Fruit fly (Drosophila melanogaster) Kc167 (cell line): ENCODE data around the gene alpha-Man-Ib.

Experiments used
- Myc ChIP-seq: fragments of >200 bp; optimal IDR thresholded peaks from 2 replicates; lab custom pipeline; 2017; ENCODE audit warnings: missing external identifiers
- Sin3A ChIP-seq: fragments of >200 bp; optimal IDR thresholded peaks from 2 replicates; lab custom pipeline; 2018; ENCODE audit warnings: missing external identifiers
- h ChIP-seq: fragments of >200 bp; optimal IDR thresholded peaks from 3 replicates; lab custom pipeline; 2018; ENCODE audit warnings: missing external identifiers
- insv ChIP-seq: fragments of >200 bp; optimal IDR thresholded peaks from 3 replicates; lab custom pipeline; 2018; ENCODE audit warnings: missing external identifiers
- psq ChIP-seq: fragments of >200 bp; optimal IDR thresholded peaks from 2 replicates; lab custom pipeline; 2017; ENCODE audit warnings: missing external identifiers
- ttk ChIP-seq: sonication (Bioruptor generic); optimal IDR thresholded peaks from 2 replicates; lab custom pipeline; 2017; ENCODE audit warnings: missing external identifiers

The alpha-Man-Ib gene

dm6 chr3R:29112398-29113150, at the start of gene alpha-Man-Ib, which contains the start of gene Pdhb:
Gene alpha-Man-Ib (minus strand): TSS chr3R:29112822.
Gene Pdhb (plus strand): TSS chr3R:29113071.
- TF ChIP-seq Myc (lab: Kevin White, UChicago) (no peak), h (lab: Kevin White, UChicago) (no peak)

- no peak for TF ChIP-seq h (lab: Kevin White, UChicago)
- TF ChIP-seq Sin3A (lab: Kevin White, UChicago): no peak
- no peak for TF ChIP-seq insv (lab: Kevin White, UChicago)
- TF ChIP-seq ttk (lab: Kevin White, UChicago): no peak
- TF ChIP-seq psq (lab: Kevin White, UChicago): no peak
- no peak for TF ChIP-seq Myc (lab: Kevin White, UChicago)
These were observed 47.0 kb upstream of the alpha-Man-Ib start for dm6 chr3R:29159620-29160019.

dm6 chr3R:29158721-29159120, 46.1 kb upstream of the alpha-Man-Ib start:
- TF ChIP-seq Sin3A (lab: Kevin White, UChicago) (no peak), insv (lab: Kevin White, UChicago) (no peak), psq (lab: Kevin White, UChicago) (no peak), ttk (lab: Kevin White, UChicago) (no peak), Myc (lab: Kevin White, UChicago) (no peak), h (lab: Kevin White, UChicago) (no peak)

dm6 chr3R:29157418-29158398, 45.1 kb upstream of the alpha-Man-Ib start, which contains the start of gene rdog:
Gene rdog (plus strand): TSS chr3R:29158122.
- TF ChIP-seq Myc (lab: Kevin White, UChicago) (no peak), psq (lab: Kevin White, UChicago) (no peak), Sin3A (lab: Kevin White, UChicago) (no peak), h (lab: Kevin White, UChicago) (no peak), ttk (lab: Kevin White, UChicago) (no peak), insv (lab: Kevin White, UChicago) (no peak)

- TF ChIP-seq Myc (lab: Kevin White, UChicago) (no peak), Sin3A (lab: Kevin White, UChicago) (no peak), psq (lab: Kevin White, UChicago) (no peak), ttk (lab: Kevin White, UChicago) (no peak), h (lab: Kevin White, UChicago) (no peak), insv (lab: Kevin White, UChicago) (no peak)
These were observed 40.6 kb upstream of the alpha-Man-Ib start, which contains the start of the genes Slbp and Rpn2 for dm6 chr3R:29153197-29153644. Gene Slbp (minus strand): TSS chr3R:29153266. Gene Rpn2 (plus strand): TSS chr3R:29153524.

- TF ChIP-seq h (lab: Kevin White, UChicago): no peak
- no peak for TF ChIP-seq ttk (lab: Kevin White, UChicago)
- no peak for TF ChIP-seq Myc (lab: Kevin White, UChicago)
- TF ChIP-seq insv (lab: Kevin White, UChicago): no peak
- no peak for TF ChIP-seq Sin3A (lab: Kevin White, UChicago)
- TF ChIP-seq psq (lab: Kevin White, UChicago): no peak
These were observed 39.0 kb upstream of the alpha-Man-Ib start, which contains the start of gene eIF2D for dm6 chr3R:29151621-29152092. Gene eIF2D (minus strand): TSS chr3R:29151794.

dm6 chr3R:29148072-29148471, 35.5 kb upstream of the alpha-Man-Ib start, which contains the start of the genes CG11882 and Pglym78:
Gene CG11882 (minus strand): TSS chr3R:29148172.
Gene Pglym78 (plus strand): TSS chr3R:29148248.
- TF ChIP-seq insv (lab: Kevin White, UChicago) (peak; percentile 96), Myc (lab: Kevin White, UChicago) (no peak)

dm6 chr3R:29146710-29147109, 34.1 kb upstream of the alpha-Man-Ib start, which contains the start of gene CG14511:
Gene CG14511 (minus strand): TSS chr3R:29146893.
- TF ChIP-seq Sin3A (lab: Kevin White, UChicago) (no peak), h (lab: Kevin White, UChicago) (no peak), Myc (lab: Kevin White, UChicago) (no peak), insv (lab: Kevin White, UChicago) (no peak), ttk (lab: Kevin White, UChicago) (no peak)

- TF ChIP-seq Sin3A (lab: Kevin White, UChicago) (no peak), psq (lab: Kevin White, UChicago) (no peak), insv (lab: Kevin White, UChicago) (no peak)
These were observed 27.4 kb upstream of the alpha-Man-Ib start for dm6 chr3R:29139767-29140755.

- no peak for TF ChIP-seq psq (lab: Kevin White, UChicago)
- no peak for TF ChIP-seq Sin3A (lab: Kevin White, UChicago)
- TF ChIP-seq Myc (lab: Kevin White, UChicago): no peak
- no peak for TF ChIP-seq ttk (lab: Kevin White, UChicago)
- no peak for TF ChIP-seq h (lab: Kevin White, UChicago)
- TF ChIP-seq insv (lab: Kevin White, UChicago): no peak
These were observed 26.4 kb upstream of the alpha-Man-Ib start for dm6 chr3R:29138961-29139527.
